Fruit fly (Drosophila melanogaster) whole organism, embryonic: ENCODE measurements around the gene Mitf.

Source experiments
- CG11696 ChIP-seq: fragments of 200-800 bp; sonication (Bioruptor generic); IDR thresholded peaks from 2 replicates; pipeline ENCODE4 v1.3.6; 2022; ENCODE audit warnings: missing biosample characterization, missing genetic modification characterization
- CG8089 ChIP-seq: fragments of 200-800 bp; sonication (Bioruptor generic); optimal IDR thresholded peaks from 3 replicates; lab custom pipeline; 2016; ENCODE audit warnings: missing biosample characterization, missing genetic modification characterization
- CG8765 ChIP-seq: fragments of 200-800 bp; sonication (Bioruptor generic); IDR thresholded peaks from 2 replicates; pipeline ENCODE4 v1.3.6; 2022; ENCODE audit warnings: missing biosample characterization, missing genetic modification characterization
- nerfin-1 ChIP-seq: fragments of 200-800 bp; sonication (Bioruptor generic); optimal IDR thresholded peaks from 3 replicates; lab custom pipeline; 2019; ENCODE audit warnings: missing biosample characterization, mild to moderate bottlenecking, missing genetic modification characterization, moderate library complexity
- pb ChIP-seq: fragments of 200-800 bp; sonication (Bioruptor generic); optimal IDR thresholded peaks from 3 replicates; lab custom pipeline; 2016; ENCODE audit warnings: missing biosample characterization, missing genetic modification characterization
- pum ChIP-seq: fragments of 200-800 bp; sonication (Bioruptor generic); optimal IDR thresholded peaks from 2 replicates; lab custom pipeline; 2016; ENCODE audit warnings: missing biosample characterization, missing genetic modification characterization

DNA sequence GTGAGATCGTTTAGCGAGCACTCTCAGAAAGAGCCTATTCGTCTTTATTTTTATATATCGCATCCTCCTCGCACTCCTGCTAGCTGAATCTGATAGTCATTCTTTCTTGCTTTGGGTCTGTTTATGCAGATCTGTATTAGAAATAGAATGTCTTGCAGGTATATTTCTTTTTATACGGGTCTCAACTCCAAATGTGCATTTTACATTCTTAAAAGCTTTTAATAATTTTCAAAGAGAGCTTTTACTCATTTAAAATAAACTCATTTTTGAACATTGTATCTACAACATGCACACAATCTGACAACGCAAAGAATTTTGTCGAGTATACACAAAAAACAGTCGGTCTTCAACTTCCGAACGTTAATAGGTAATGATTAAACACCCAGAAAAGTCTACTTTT is 13.2 kb upstream of the Mitf start, which contains the start of gene CG33521:
- TF ChIP-seq CG8765 (GFP tag; lab: Robert Waterston, UW) = no peak
- TF ChIP-seq pb (GFP tag; lab: Kevin White, UChicago) = no peak
- no peak for TF ChIP-seq CG11696 (GFP tag; lab: Robert Waterston, UW)
- TF ChIP-seq CG8089 (GFP tag; lab: Kevin White, UChicago) = no peak
- no peak for TF ChIP-seq pum (GFP tag; lab: Kevin White, UChicago)
- TF ChIP-seq nerfin-1 = no peak
